Worm (Caenorhabditis elegans) whole organism, L1 larva: ENCODE results near the gene sir-2.3.
A peak's percentile ranks its signal among the peaks of the same experiment; 100 is the strongest.

Experiments
- egl-27 ChIP-seq, 2 experiments: fragments of 150-350 bp in 1 of 2; sonication (generic microtip); optimal IDR thresholded peaks; 3 replicates each; lab custom pipeline; 2017 to 2018; ENCODE audit warnings: missing biosample characterization in 2 of 2, missing genetic modification characterization in 2 of 2, missing genetic modification reagents in 2 of 2
- elt-3 ChIP-seq, 6 experiments: fragments of 150-350 bp in 1 of 6; sonication (generic microtip); optimal IDR thresholded peaks; 2 replicates each; lab custom pipeline; 2017 to 2018; ENCODE audit warnings: missing biosample characterization in 6 of 6, missing genetic modification characterization in 6 of 6, inconsistent platforms in 1 of 6
- hlh-4 ChIP-seq: sonication (generic microtip); optimal IDR thresholded peaks from 2 replicates; lab custom pipeline; 2016; ENCODE audit warnings: mild to moderate bottlenecking, missing genetic modification characterization, missing compliant biosample characterization
- nhr-19 ChIP-seq: fragments of 200-800 bp; sonication (Bioruptor generic); conservative IDR thresholded peaks from 2 replicates; pipeline ENCODE4 v1.3.6; 2022; ENCODE audit warnings: missing genetic modification characterization, missing compliant biosample characterization
- nhr-77 ChIP-seq: fragments of 150-350 bp; optimal IDR thresholded peaks from 2 replicates; lab custom pipeline; 2014; ENCODE audit warnings: missing biosample characterization, missing genetic modification characterization

DNA sequence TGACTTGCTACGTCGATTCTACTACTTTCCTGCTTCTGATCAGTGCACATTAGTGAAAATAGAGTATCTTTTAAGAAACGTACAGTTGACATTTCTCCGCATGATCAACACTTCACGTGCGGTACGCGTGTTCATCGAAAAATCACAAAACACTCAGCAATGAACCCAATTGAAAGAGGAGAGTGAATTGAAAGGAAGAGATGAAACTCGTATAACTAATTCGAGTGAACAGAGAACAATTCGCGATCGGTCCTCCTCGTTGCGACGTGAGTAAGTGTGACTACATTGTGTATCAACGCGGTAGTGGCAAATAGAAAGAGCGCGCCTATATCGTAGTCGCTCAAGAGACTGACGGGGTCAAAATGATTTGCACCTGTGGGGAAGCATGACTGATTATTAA lies 22.0 kb downstream of the sir-2.3 start:
- TF ChIP-seq hlh-4 (tag; lab: Kevin White, UChicago), result no peak
- peak; percentile 55 to 77 for TF ChIP-seq egl-27 (tag; optimal IDR thresholded peaks at IDR 0.05; lab: Kevin White, UChicago)
- TF ChIP-seq elt-3 (tag; optimal IDR thresholded peaks at IDR 0.05; lab: Kevin White, UChicago), result peak in 5 of 6 experiments; percentile 33 to 92 (median 83)
- TF ChIP-seq nhr-19 (GFP tag; lab: Robert Waterston, UW), result peak; percentile 98
- peak; percentile 57 for TF ChIP-seq nhr-77 (tag; lab: Kevin White, UChicago)
